Fruit fly (Drosophila melanogaster): ENCODE data around the gene CycK.

The CycK gene

DNA sequence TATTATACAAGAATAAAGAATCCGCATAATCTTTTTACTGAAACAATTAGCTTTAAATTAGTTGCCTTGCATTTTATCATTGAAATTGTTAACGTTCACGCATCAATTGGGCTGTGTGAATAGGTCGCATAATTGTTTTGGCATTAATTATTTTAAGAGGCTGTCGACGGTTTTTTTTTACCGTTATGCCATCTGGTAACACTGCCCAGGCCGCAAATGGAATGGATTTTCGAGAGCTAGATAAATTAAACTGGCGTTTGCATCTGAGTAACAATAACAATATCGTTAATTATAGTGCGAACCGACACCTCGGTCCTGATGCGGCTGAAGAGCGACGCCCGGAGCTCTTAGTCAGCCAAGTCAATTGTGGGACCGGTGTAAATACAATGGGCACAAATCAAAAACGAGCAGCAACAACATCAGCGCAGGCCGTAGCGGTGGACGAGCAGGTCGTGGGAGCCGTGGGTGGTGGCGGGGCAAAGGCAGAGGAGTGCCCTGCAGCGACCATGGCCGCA lies 8.2 kb downstream of the CycK start (continued):
- TF ChIP-seq CG13624 (GFP tag; optimal IDR thresholded peaks at IDR 0.05), result peak; percentile 4
- TF ChIP-seq nmo (GFP tag; optimal IDR thresholded peaks at IDR 0.05), result peak; percentile 61
- no peak for TF ChIP-seq Jarid2 (GFP tag; optimal IDR thresholded peaks at IDR 0.05)
- peak; percentile 97 for TF ChIP-seq CG17802 (tag; optimal IDR thresholded peaks at IDR 0.05)
- peak; percentile 13 for TF ChIP-seq jumu (GFP tag; optimal IDR thresholded peaks at IDR 0.05)
- TF ChIP-seq Dad (GFP tag; optimal IDR thresholded peaks at IDR 0.05), result peak; percentile 3
- no peak for TF ChIP-seq CG6854 (GFP tag; optimal IDR thresholded peaks at IDR 0.05)
- peak; percentile 40 for TF ChIP-seq CG12659 (GFP tag; optimal IDR thresholded peaks at IDR 0.05)
- no peak for TF ChIP-seq sim (GFP tag; IDR thresholded peaks at IDR 0.05)
- TF ChIP-seq CG8478 (optimal IDR thresholded peaks at IDR 0.05), result no peak
- no peak for TF ChIP-seq CG4404 (GFP tag; IDR thresholded peaks at IDR 0.05)
- TF ChIP-seq CG18764 (GFP tag; optimal IDR thresholded peaks at IDR 0.05), result no peak
- no peak for TF ChIP-seq bsh (GFP tag; optimal IDR thresholded peaks at IDR 0.05)
- no peak for TF ChIP-seq ro (GFP tag; IDR thresholded peaks at IDR 0.05)
- no peak for TF ChIP-seq Ravus (GFP tag; IDR thresholded peaks at IDR 0.05)
- peak; percentile 56 for TF ChIP-seq phol (tag; optimal IDR thresholded peaks at IDR 0.05)
- no peak for TF ChIP-seq kah (GFP tag; optimal IDR thresholded peaks at IDR 0.05)
- no peak for TF ChIP-seq Tbp (GFP tag; optimal IDR thresholded peaks at IDR 0.05)
- TF ChIP-seq CG7357 (GFP tag; IDR thresholded peaks at IDR 0.05), result peak; percentile 95
- TF ChIP-seq ATbp (GFP tag; optimal IDR thresholded peaks at IDR 0.05), result no peak
- peak; percentile 16 for TF ChIP-seq Hr3 (GFP tag; optimal IDR thresholded peaks at IDR 0.05)
- TF ChIP-seq CG1024 (GFP tag; IDR thresholded peaks at IDR 0.05), result peak; percentile 97
- 0 out of 3 replicates have a peak, but pooled peaks have one; percentile 51 for TF ChIP-seq CG2199 (GFP tag; IDR thresholded peaks at IDR 0.05)
- no peak for TF ChIP-seq CG11093 (GFP tag; IDR thresholded peaks at IDR 0.05)
- peak; percentile 29 for TF ChIP-seq CG7839 (tag; optimal IDR thresholded peaks at IDR 0.05)
- TF ChIP-seq Aef1 (GFP tag; IDR thresholded peaks at IDR 0.05), result no peak
- TF ChIP-seq org-1 (GFP tag; optimal IDR thresholded peaks at IDR 0.05), result no peak
- TF ChIP-seq CG1602 (GFP tag; optimal IDR thresholded peaks at IDR 0.05), result no peak
- peak; percentile 45 for TF ChIP-seq Ets97D (GFP tag; optimal IDR thresholded peaks at IDR 0.05)
- TF ChIP-seq Dip3 (GFP tag; optimal IDR thresholded peaks at IDR 0.05), result peak; percentile 10
- TF ChIP-seq PHDP (tag; optimal IDR thresholded peaks at IDR 0.05), result no peak
- no peak for TF ChIP-seq Doc2 (GFP tag; IDR thresholded peaks at IDR 0.05)
- TF ChIP-seq emc (GFP tag; optimal IDR thresholded peaks at IDR 0.05), result no peak
- TF ChIP-seq row (GFP tag; IDR thresholded peaks at IDR 0.05), result peak; percentile 81
- peak; percentile 18 for TF ChIP-seq pum (GFP tag; optimal IDR thresholded peaks at IDR 0.05)
- TF ChIP-seq fru (optimal IDR thresholded peaks at IDR 0.05), result no peak
- no peak for TF ChIP-seq Camta (GFP tag; optimal IDR thresholded peaks at IDR 0.05)
- peak; percentile 28 for TF ChIP-seq CG15514 (GFP tag; optimal IDR thresholded peaks at IDR 0.05)
- no peak for TF ChIP-seq CG2889 (GFP tag; IDR thresholded peaks at IDR 0.05)
- no peak for TF ChIP-seq CG7786 (GFP tag; optimal IDR thresholded peaks at IDR 0.05)
- peak; percentile 50 for TF ChIP-seq zen (tag; optimal IDR thresholded peaks at IDR 0.05)
- no peak for TF ChIP-seq ken (GFP tag; IDR thresholded peaks at IDR 0.05)
- TF ChIP-seq Nf-YC (tag; optimal IDR thresholded peaks at IDR 0.05), result no peak
- TF ChIP-seq al (GFP tag; IDR thresholded peaks at IDR 0.05), result no peak
- TF ChIP-seq exex (tag; optimal IDR thresholded peaks at IDR 0.05), result no peak
- no peak for TF ChIP-seq br (optimal IDR thresholded peaks at IDR 0.05)
- TF ChIP-seq Deaf1 (tag; optimal IDR thresholded peaks at IDR 0.05), result no peak
- no peak for TF ChIP-seq mld (GFP tag; IDR thresholded peaks at IDR 0.05; ENCODE audit: partially characterized antibody)
- TF ChIP-seq Blimp-1 (GFP tag; optimal IDR thresholded peaks at IDR 0.05), result no peak
- TF ChIP-seq CG18476 (GFP tag; optimal IDR thresholded peaks at IDR 0.05), result no peak
- TF ChIP-seq CG10543 (GFP tag; optimal IDR thresholded peaks at IDR 0.05), result no peak
- TF ChIP-seq CG4617 (GFP tag; optimal IDR thresholded peaks at IDR 0.05; ENCODE audit: borderline replicate concordance), result peak; percentile 71
